Fruit fly (Drosophila melanogaster) Kc167 (cell line): ENCODE measurements around the gene CG13893.

ENCODE experiments used
- Myc ChIP-seq: fragments of >200 bp; optimal IDR thresholded peaks from 2 replicates; lab custom pipeline; 2017; ENCODE audit warnings: missing external identifiers
- Sin3A ChIP-seq: fragments of >200 bp; optimal IDR thresholded peaks from 2 replicates; lab custom pipeline; 2018; ENCODE audit warnings: missing external identifiers
- h ChIP-seq: fragments of >200 bp; optimal IDR thresholded peaks from 3 replicates; lab custom pipeline; 2018; ENCODE audit warnings: missing external identifiers
- insv ChIP-seq: fragments of >200 bp; optimal IDR thresholded peaks from 3 replicates; lab custom pipeline; 2018; ENCODE audit warnings: missing external identifiers
- psq ChIP-seq: fragments of >200 bp; optimal IDR thresholded peaks from 2 replicates; lab custom pipeline; 2017; ENCODE audit warnings: missing external identifiers
- ttk ChIP-seq: sonication (Bioruptor generic); optimal IDR thresholded peaks from 2 replicates; lab custom pipeline; 2017; ENCODE audit warnings: missing external identifiers

DNA sequence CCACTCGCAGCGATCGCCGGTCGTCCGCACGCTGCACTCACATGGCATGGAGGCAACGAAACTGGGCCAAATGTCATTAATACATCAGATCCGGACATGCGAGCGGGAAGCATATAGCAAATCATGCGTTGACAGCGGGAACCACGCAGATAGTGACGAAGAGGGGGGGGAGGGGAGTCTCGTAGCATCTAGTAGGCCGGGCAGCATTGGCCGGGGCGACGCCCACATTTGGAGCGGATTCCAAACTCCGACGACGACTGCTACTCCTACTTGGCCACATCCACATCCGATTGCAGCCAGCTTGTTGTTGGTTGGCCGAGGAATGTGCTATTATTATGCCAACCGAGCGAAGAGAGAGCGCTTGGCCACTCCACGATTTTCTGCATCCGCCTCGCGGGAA, 31.7 kb upstream of the CG13893 start:
- no peak for TF ChIP-seq psq (lab: Kevin White, UChicago)
- no peak for TF ChIP-seq h (lab: Kevin White, UChicago)
- TF ChIP-seq Sin3A (lab: Kevin White, UChicago), result no peak
- no peak for TF ChIP-seq Myc
- TF ChIP-seq insv (lab: Kevin White, UChicago), result no peak
- TF ChIP-seq ttk (lab: Kevin White, UChicago), result no peak
